4 fruit fly cellular contexts compared by ENCODE assay signal in the genomic region with DNA sequence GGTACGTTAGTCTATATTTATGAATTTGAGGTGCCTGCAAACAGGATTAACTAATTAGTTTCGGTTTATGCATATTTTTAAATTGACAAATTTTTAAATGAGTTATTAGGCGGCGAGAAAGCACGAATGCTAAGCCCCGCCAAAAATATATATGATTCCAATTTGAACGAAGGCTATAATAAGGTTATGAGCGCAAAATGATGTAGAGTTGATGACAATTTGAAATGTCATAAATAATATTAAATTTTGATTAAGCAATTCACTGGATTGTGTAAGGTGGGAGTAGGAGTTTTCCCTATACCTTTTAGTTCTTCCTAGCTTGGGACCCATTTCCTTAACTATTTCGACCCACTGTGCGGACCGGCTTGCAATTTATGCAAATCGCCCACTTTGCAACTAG.
TF ChIP-seq lines count a peak whose summit lies in the region.

No protein-coding gene starts in this region.

- no peak for TF ChIP-seq CTCF in whole organism, embryonic (GFP tag; optimal IDR thresholded peaks at IDR 0.05; lab: Kevin White, UChicago)

TF ChIP-seq in whole organism, embryonic, 481 proteins besides CTCF, POLR2A, EP300 and RAD21 (continues in another document):
- TF ChIP-seq CG10654 (GFP tag; optimal IDR thresholded peaks at IDR 0.05; lab: Kevin White, UChicago) = no peak
- no peak for TF ChIP-seq CG6654 (GFP tag; optimal IDR thresholded peaks at IDR 0.05; lab: Kevin White, UChicago)
- no peak for TF ChIP-seq kay (GFP tag; optimal IDR thresholded peaks at IDR 0.05; lab: Kevin White, UChicago)
- TF ChIP-seq CG4282 (GFP tag; optimal IDR thresholded peaks at IDR 0.05; lab: Kevin White, UChicago) = no peak
- TF ChIP-seq CG4707 (GFP tag; optimal IDR thresholded peaks at IDR 0.05; lab: Kevin White, UChicago) = no peak
- TF ChIP-seq CG1647 (GFP tag; optimal IDR thresholded peaks at IDR 0.05; lab: Kevin White, UChicago) = no peak
- no peak for TF ChIP-seq CG6854 (GFP tag; optimal IDR thresholded peaks at IDR 0.05; lab: Kevin White, UChicago)
- TF ChIP-seq CG32532 (GFP tag; IDR thresholded peaks at IDR 0.05; lab: Robert Waterston, UW) = no peak
- no peak for TF ChIP-seq az2 (GFP tag; optimal IDR thresholded peaks at IDR 0.05; lab: Kevin White, UChicago)
- no peak for TF ChIP-seq lola (GFP tag; optimal IDR thresholded peaks at IDR 0.05; lab: Kevin White, UChicago)
- TF ChIP-seq pnt (GFP tag; optimal IDR thresholded peaks at IDR 0.05; lab: Kevin White, UChicago) = no peak
- TF ChIP-seq CG3281 (GFP tag; optimal IDR thresholded peaks at IDR 0.05; lab: Kevin White, UChicago) = peak; percentile 17
- no peak for TF ChIP-seq Camta (GFP tag; optimal IDR thresholded peaks at IDR 0.05; lab: Kevin White, UChicago)
- TF ChIP-seq Meics (GFP tag; optimal IDR thresholded peaks at IDR 0.05; lab: Kevin White, UChicago) = no peak
- TF ChIP-seq CG8089 (GFP tag; optimal IDR thresholded peaks at IDR 0.05; lab: Kevin White, UChicago) = no peak
- TF ChIP-seq hbn (GFP tag; IDR thresholded peaks at IDR 0.05; lab: Robert Waterston, UW; ENCODE audit: partially characterized antibody) = no peak
- no peak for TF ChIP-seq Hmx (GFP tag; optimal IDR thresholded peaks at IDR 0.05; lab: Kevin White, UChicago)
- TF ChIP-seq CG31365 (tag; optimal IDR thresholded peaks at IDR 0.05; lab: Kevin White, UChicago) = no peak
- no peak for TF ChIP-seq Eip74EF (GFP tag; optimal IDR thresholded peaks at IDR 0.05; lab: Kevin White, UChicago)
- TF ChIP-seq CG4820 (GFP tag; optimal IDR thresholded peaks at IDR 0.05; lab: Kevin White, UChicago) = no peak
- no peak for TF ChIP-seq Gug (GFP tag; IDR thresholded peaks at IDR 0.05; lab: Robert Waterston, UW)
- TF ChIP-seq gem (tag; optimal IDR thresholded peaks at IDR 0.05; lab: Kevin White, UChicago) = peak; percentile 32

TF ChIP-seq in whole organism, prepupa, 60 proteins besides CTCF, POLR2A, EP300 and RAD21 (continues in another document):
- TF ChIP-seq esn (GFP tag; optimal IDR thresholded peaks at IDR 0.05; lab: Kevin White, UChicago) = peak; percentile 53
- peak; percentile 54 for TF ChIP-seq CG11902 (GFP tag; optimal IDR thresholded peaks at IDR 0.05; lab: Kevin White, UChicago)
- TF ChIP-seq CG6792 (GFP tag; optimal IDR thresholded peaks at IDR 0.05; lab: Kevin White, UChicago) = peak; percentile 43
- TF ChIP-seq Sox102F (GFP tag; optimal IDR thresholded peaks at IDR 0.05; lab: Kevin White, UChicago) = peak; percentile 32
- TF ChIP-seq CG8319 (GFP tag; optimal IDR thresholded peaks at IDR 0.05; lab: Kevin White, UChicago) = peak; percentile 14
- no peak for TF ChIP-seq Ets96B (tag; optimal IDR thresholded peaks at IDR 0.05; lab: Kevin White, UChicago)
- no peak for TF ChIP-seq CG7368 (GFP tag; optimal IDR thresholded peaks at IDR 0.05; lab: Kevin White, UChicago)
- peak; percentile 78 for TF ChIP-seq CG8119 (GFP tag; IDR thresholded peaks at IDR 0.05; lab: Robert Waterston, UW)
- TF ChIP-seq CG6276 (GFP tag; optimal IDR thresholded peaks at IDR 0.05; lab: Kevin White, UChicago) = peak; percentile 59
- TF ChIP-seq cyc (GFP tag; optimal IDR thresholded peaks at IDR 0.05; lab: Kevin White, UChicago) = peak; percentile 30
- TF ChIP-seq CG9139 (GFP tag; optimal IDR thresholded peaks at IDR 0.05; lab: Kevin White, UChicago) = no peak
- peak; percentile 91 for TF ChIP-seq Eip78C (GFP tag; lab: Kevin White, UChicago)
- no peak for TF ChIP-seq dac (GFP tag; optimal IDR thresholded peaks at IDR 0.05; lab: Kevin White, UChicago)
- TF ChIP-seq CG34406 (GFP tag; optimal IDR thresholded peaks at IDR 0.05; lab: Kevin White, UChicago) = peak; percentile 37
- peak; percentile 67 for TF ChIP-seq Hr4 (GFP tag; optimal IDR thresholded peaks at IDR 0.05; lab: Kevin White, UChicago)
- TF ChIP-seq Smox (GFP tag; optimal IDR thresholded peaks at IDR 0.05; lab: Kevin White, UChicago) = peak; percentile 53
- peak; percentile 20 for TF ChIP-seq lz (GFP tag; optimal IDR thresholded peaks at IDR 0.05; lab: Kevin White, UChicago)
- peak; percentile 45 for TF ChIP-seq achi (GFP tag; optimal IDR thresholded peaks at IDR 0.05; lab: Kevin White, UChicago)
- peak in 1 of 2 experiments; percentile 52 for TF ChIP-seq salr (GFP tag; optimal IDR thresholded peaks at IDR 0.05; lab: Kevin White, UChicago)
- TF ChIP-seq CG16779 (tag; optimal IDR thresholded peaks at IDR 0.05; lab: Kevin White, UChicago) = no peak
- peak; percentile 22 for TF ChIP-seq CG11762 (GFP tag; optimal IDR thresholded peaks at IDR 0.05; lab: Kevin White, UChicago; ENCODE audit: insufficient read depth)
- peak; percentile 63 for TF ChIP-seq OdsH (GFP tag; optimal IDR thresholded peaks at IDR 0.05; lab: Kevin White, UChicago)

TF ChIP-seq in whole organism, pupa, 21 proteins besides CTCF, POLR2A, EP300 and RAD21:
- TF ChIP-seq CG32121 (GFP tag; IDR thresholded peaks at IDR 0.05; lab: Robert Waterston, UW) (peak; percentile 72), rn (GFP tag; IDR thresholded peaks at IDR 0.05; lab: Robert Waterston, UW) (0 out of 2 replicates have a peak, but pooled peaks have one; percentile 16), CG13204 (GFP tag; optimal IDR thresholded peaks at IDR 0.05; lab: Kevin White, UChicago) (no peak), CG4496 (GFP tag; IDR thresholded peaks at IDR 0.05; lab: Robert Waterston, UW) (peak; percentile 74; the same call in 2 of the 3 replicates), gl (tag; optimal IDR thresholded peaks at IDR 0.05; lab: Kevin White, UChicago) (no peak), Ets98B (GFP tag; IDR thresholded peaks at IDR 0.05; lab: Robert Waterston, UW) (peak; percentile 67), D1 (tag; optimal IDR thresholded peaks at IDR 0.05; lab: Kevin White, UChicago) (no peak), CG10348 (GFP tag; IDR thresholded peaks at IDR 0.05; lab: Robert Waterston, UW) (no peak), CG14655 (GFP tag; optimal IDR thresholded peaks at IDR 0.05; lab: Kevin White, UChicago) (peak; percentile 59), CG17806 (tag; optimal IDR thresholded peaks at IDR 0.05; lab: Kevin White, UChicago) (no peak), CG12605 (GFP tag; IDR thresholded peaks at IDR 0.05; lab: Robert Waterston, UW) (0 out of 2 replicates have a peak, but pooled peaks have one; percentile 23), CG9948 (tag; optimal IDR thresholded peaks at IDR 0.05; lab: Kevin White, UChicago) (no peak), Pif1B (GFP tag; optimal IDR thresholded peaks at IDR 0.05; lab: Kevin White, UChicago) (no peak), EcR (GFP tag; optimal IDR thresholded peaks at IDR 0.05; lab: Kevin White, UChicago) (no peak), CG8301 (tag; optimal IDR thresholded peaks at IDR 0.05; lab: Kevin White, UChicago) (no peak), CG15710 (tag; optimal IDR thresholded peaks at IDR 0.05; lab: Kevin White, UChicago) (peak; percentile 16), Pif1A (GFP tag; optimal IDR thresholded peaks at IDR 0.05; lab: Kevin White, UChicago) (peak; percentile 57), Snoo (tag; optimal IDR thresholded peaks at IDR 0.05; lab: Kevin White, UChicago) (peak; percentile 23), CG8159 (tag; optimal IDR thresholded peaks at IDR 0.05; lab: Kevin White, UChicago) (peak; percentile 30), fd96Ca (GFP tag; IDR thresholded peaks at IDR 0.05; lab: Robert Waterston, UW) (peak; percentile 75; the same call in 2 of the 3 replicates), CG34367 (tag; optimal IDR thresholded peaks at IDR 0.05; lab: Kevin White, UChicago) (no peak)
TF ChIP-seq in whole organism, pupa: peak in this region for 11.

TF ChIP-seq in whole organism, wandering third instar larva, 38 proteins besides CTCF, POLR2A, EP300 and RAD21:
- peak; percentile 14 for TF ChIP-seq sv (GFP tag; optimal IDR thresholded peaks at IDR 0.05; lab: Kevin White, UChicago)
- no peak for TF ChIP-seq CrebA (GFP tag; optimal IDR thresholded peaks at IDR 0.05; lab: Kevin White, UChicago; ENCODE audit: borderline replicate concordance)
- TF ChIP-seq Dif (GFP tag; optimal IDR thresholded peaks at IDR 0.05; lab: Kevin White, UChicago; ENCODE audit: partially characterized antibody) = no peak
- no peak for TF ChIP-seq tai (GFP tag; optimal IDR thresholded peaks at IDR 0.05; lab: Kevin White, UChicago)
- TF ChIP-seq br (GFP tag; optimal IDR thresholded peaks at IDR 0.05; lab: Kevin White, UChicago) = no peak
- peak in 1 of 2 experiments; percentile 35 for TF ChIP-seq foxo (GFP tag; optimal IDR thresholded peaks at IDR 0.05; lab: Kevin White, UChicago)
- TF ChIP-seq CG9705 (GFP tag; optimal IDR thresholded peaks at IDR 0.05; lab: Kevin White, UChicago) = no peak
- TF ChIP-seq woc (GFP tag; optimal IDR thresholded peaks at IDR 0.05; lab: Kevin White, UChicago) = no peak
- no peak for TF ChIP-seq CG32264 (GFP tag; optimal IDR thresholded peaks at IDR 0.05; lab: Kevin White, UChicago)
- no peak for TF ChIP-seq brk (GFP tag; optimal IDR thresholded peaks at IDR 0.05; lab: Kevin White, UChicago)
- TF ChIP-seq Abd-B (GFP tag; optimal IDR thresholded peaks at IDR 0.05; lab: Kevin White, UChicago) = no peak
- no peak for TF ChIP-seq Hr83 (GFP tag; optimal IDR thresholded peaks at IDR 0.05; lab: Kevin White, UChicago; ENCODE audit: poor library complexity, severe bottlenecking)
- no peak for TF ChIP-seq dl (GFP tag; optimal IDR thresholded peaks at IDR 0.05; lab: Kevin White, UChicago; ENCODE audit: insufficient read depth in 1 of 2, partially characterized antibody in 2 of 2)
- TF ChIP-seq fru (GFP tag; optimal IDR thresholded peaks at IDR 0.05; lab: Kevin White, UChicago) = peak; percentile 11
- no peak for TF ChIP-seq Jra (GFP tag; optimal IDR thresholded peaks at IDR 0.05; lab: Kevin White, UChicago)
- TF ChIP-seq rgr (GFP tag; optimal IDR thresholded peaks at IDR 0.05; lab: Kevin White, UChicago) = peak; percentile 16
- no peak for TF ChIP-seq Dfd (GFP tag; optimal IDR thresholded peaks at IDR 0.05; lab: Kevin White, UChicago)
- no peak for TF ChIP-seq dsf (GFP tag; optimal IDR thresholded peaks at IDR 0.05; lab: Kevin White, UChicago; ENCODE audit: borderline replicate concordance)
- TF ChIP-seq lola (GFP tag; optimal IDR thresholded peaks at IDR 0.05; lab: Kevin White, UChicago) = no peak
- no peak for TF ChIP-seq dmrt93B (GFP tag; optimal IDR thresholded peaks at IDR 0.05; lab: Kevin White, UChicago)
- TF ChIP-seq OdsH (GFP tag; optimal IDR thresholded peaks at IDR 0.05; lab: Kevin White, UChicago) = no peak
- TF ChIP-seq Hnf4 (GFP tag; optimal IDR thresholded peaks at IDR 0.05; lab: Kevin White, UChicago) = no peak
- no peak for TF ChIP-seq Vsx2 (GFP tag; optimal IDR thresholded peaks at IDR 0.05; lab: Kevin White, UChicago; ENCODE audit: partially characterized antibody)
- no peak for TF ChIP-seq Mio (GFP tag; optimal IDR thresholded peaks at IDR 0.05; lab: Kevin White, UChicago)
- TF ChIP-seq Hr78 (GFP tag; optimal IDR thresholded peaks at IDR 0.05; lab: Kevin White, UChicago) = no peak
- TF ChIP-seq ey (GFP tag; optimal IDR thresholded peaks at IDR 0.05; lab: Kevin White, UChicago) = no peak
- TF ChIP-seq h (GFP tag; optimal IDR thresholded peaks at IDR 0.05; lab: Kevin White, UChicago) = peak; percentile 25
- TF ChIP-seq sage (GFP tag; optimal IDR thresholded peaks at IDR 0.05; lab: Kevin White, UChicago) = no peak
- TF ChIP-seq HLH106 (tag; optimal IDR thresholded peaks at IDR 0.05; lab: Kevin White, UChicago) = no peak

Comparison
In these comparisons a context has a peak if more than half of its experiments do, and no peak if none do; other contexts are left out.
1. Of the 7 proteins assayed by ChIP-seq in both whole organism, embryonic and whole organism, prepupa: peak only in whole organism, embryonic: none; only in whole organism, prepupa: Hr39 and Lpt; in both: Sox102F; in neither: 4.